Worm (Caenorhabditis elegans): ENCODE data around the gene tofu-6.

The tofu-6 gene

DNA sequence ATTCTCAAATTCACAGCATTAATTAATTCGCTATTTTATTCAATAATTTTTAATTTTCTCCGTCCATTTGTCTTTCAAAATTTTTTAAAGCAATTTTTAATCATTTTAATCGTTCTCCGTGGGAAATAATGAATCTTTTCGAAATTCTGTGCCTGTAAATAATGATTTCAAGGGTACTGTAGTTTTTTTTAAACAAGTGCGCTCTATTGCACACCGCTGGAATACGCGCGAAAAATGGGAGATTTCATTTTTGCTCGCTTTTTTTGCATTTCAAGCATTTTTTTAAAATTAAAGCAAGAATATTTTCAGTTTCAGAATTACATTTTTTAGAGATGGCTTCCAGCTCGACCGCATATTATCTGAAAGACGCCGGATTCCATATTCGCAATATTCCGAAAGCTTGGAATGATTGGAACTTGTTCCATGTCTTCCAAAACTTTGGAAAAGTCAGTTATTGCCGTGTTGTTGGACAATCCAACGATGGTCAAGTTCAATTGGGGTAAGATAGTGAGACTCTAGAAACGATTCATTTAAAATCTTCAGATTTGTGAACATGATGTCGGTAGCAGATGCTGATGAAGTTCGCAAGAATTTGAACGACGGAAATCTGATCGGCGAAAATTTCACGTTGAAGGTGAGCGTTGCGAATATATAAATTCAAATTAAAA lies at the start of gene tofu-6:
Gene tofu-6, plus strand, starts transcription at position 302 of the 668 bp plus-strand sequence.
- TF ChIP-seq snpc-1.3 (tag; optimal IDR thresholded peaks at IDR 0.05; ENCODE audit: insufficient read depth) (peak; percentile 36), F49E8.2 (tag; optimal IDR thresholded peaks at IDR 0.05; ENCODE audit: insufficient read depth) (peak; percentile 43), attf-6 (GFP tag; IDR thresholded peaks at IDR 0.05) (no peak), hsf-1 (GFP tag; IDR thresholded peaks at IDR 0.05) (0 out of 2 replicates have a peak, but pooled peaks have one; percentile 35), K11D2.4 (GFP tag; IDR thresholded peaks at IDR 0.05) (no peak), efl-1 (GFP tag; optimal IDR thresholded peaks at IDR 0.05) (peak; percentile 95), F57C9.4 (tag; optimal IDR thresholded peaks at IDR 0.05) (no peak), lin-35 (GFP tag; optimal IDR thresholded peaks at IDR 0.05) (peak in 1 of 3 experiments; percentile 73), hmg-1.2 (GFP tag; IDR thresholded peaks at IDR 0.05) (0 out of 2 replicates have a peak, but pooled peaks have one; percentile 32), egl-44 (GFP tag; IDR thresholded peaks at IDR 0.05) (no peak), nfya-2 (GFP tag; IDR thresholded peaks at IDR 0.05) (no peak), ztf-18 (tag; optimal IDR thresholded peaks at IDR 0.05) (no peak), Y95B8A.8 (GFP tag; IDR thresholded peaks at IDR 0.05) (peak; percentile 50; the same call in 1 of the 2 replicates), hrde-1 (tag; optimal IDR thresholded peaks at IDR 0.05; ENCODE audit: borderline replicate concordance) (no peak), egrh-3 (GFP tag; IDR thresholded peaks at IDR 0.05) (no peak), attf-3 (GFP tag; conservative IDR thresholded peaks at IDR 0.05) (0 out of 2 replicates have a peak, but pooled peaks have one; percentile 15), dpl-1 (GFP tag; optimal IDR thresholded peaks at IDR 0.05) (peak; percentile 83), pha-4 (tag; optimal IDR thresholded peaks at IDR 0.05) (no peak), ztf-22 (GFP tag; optimal IDR thresholded peaks at IDR 0.05) (no peak), ztf-28 (GFP tag; IDR thresholded peaks at IDR 0.05) (no peak), egl-18 (GFP tag; IDR thresholded peaks at IDR 0.05) (no peak), ztf-6 (GFP tag; IDR thresholded peaks at IDR 0.05) (no peak), cebp-1 (GFP tag; IDR thresholded peaks at IDR 0.05) (no peak), cebp-1 (tag; optimal IDR thresholded peaks at IDR 0.05) (no peak), rpc-1 (optimal IDR thresholded peaks at IDR 0.05) (no peak), rpc-1 (tag; optimal IDR thresholded peaks at IDR 0.05) (no peak), tbx-9 (tag; optimal IDR thresholded peaks at IDR 0.05; ENCODE audit: borderline replicate concordance) (no peak), hlh-12 (tag; optimal IDR thresholded peaks at IDR 0.05) (no peak), ets-4 (GFP tag; optimal IDR thresholded peaks at IDR 0.05) (no peak), B0336.3 (GFP tag; IDR thresholded peaks at IDR 0.05) (0 out of 2 replicates have a peak, but pooled peaks have one; percentile 25), B0019.2 (GFP tag; conservative IDR thresholded peaks at IDR 0.05) (0 out of 2 replicates have a peak, but pooled peaks have one; percentile 59), akir-1 (GFP tag; optimal IDR thresholded peaks at IDR 0.05) (no peak), unc-62 (GFP tag; optimal IDR thresholded peaks at IDR 0.05) (no peak), T07F8.4 (tag; optimal IDR thresholded peaks at IDR 0.05) (no peak), K12H6.12 (tag; optimal IDR thresholded peaks at IDR 0.05) (no peak), mcd-1 (GFP tag; IDR thresholded peaks at IDR 0.05) (peak; percentile 87), F23B12.7 (tag; optimal IDR thresholded peaks at IDR 0.05; ENCODE audit: insufficient read depth) (peak; percentile 61), madf-10 (tag; optimal IDR thresholded peaks at IDR 0.05) (no peak), F33H1.4 (GFP tag; IDR thresholded peaks at IDR 0.05) (peak; percentile 78), him-1 (tag; optimal IDR thresholded peaks at IDR 0.05) (peak; percentile 69), aptf-2 (GFP tag; conservative IDR thresholded peaks at IDR 0.05) (no peak), Y67H2A.10 (GFP tag; conservative IDR thresholded peaks at IDR 0.05) (no peak), F52B5.7 (tag; optimal IDR thresholded peaks at IDR 0.05) (no peak), pbrm-1 (GFP tag; IDR thresholded peaks at IDR 0.05) (0 out of 2 replicates have a peak, but pooled peaks have one; percentile 12), F10E7.11 (tag; optimal IDR thresholded peaks at IDR 0.05) (no peak), die-1 (tag; optimal IDR thresholded peaks at IDR 0.05) (no peak), nhr-90 (tag; optimal IDR thresholded peaks at IDR 0.05) (no peak)

Data from whole organism, young adult.